Fruit fly (Drosophila melanogaster): ENCODE results near the gene Hmt-1.

- TF ChIP-seq CG8478 (optimal IDR thresholded peaks at IDR 0.05) (no peak), CTCF (optimal IDR thresholded peaks at IDR 0.05) (no peak)
Observed at dm6 chr3R:15898302-15898701, 41.0 kb upstream of the Hmt-1 start.

All from S2 (cell line).